Worm (Caenorhabditis elegans): Measurements from ENCODE around the gene arrd-5.

arrd-5 gene

DNA sequence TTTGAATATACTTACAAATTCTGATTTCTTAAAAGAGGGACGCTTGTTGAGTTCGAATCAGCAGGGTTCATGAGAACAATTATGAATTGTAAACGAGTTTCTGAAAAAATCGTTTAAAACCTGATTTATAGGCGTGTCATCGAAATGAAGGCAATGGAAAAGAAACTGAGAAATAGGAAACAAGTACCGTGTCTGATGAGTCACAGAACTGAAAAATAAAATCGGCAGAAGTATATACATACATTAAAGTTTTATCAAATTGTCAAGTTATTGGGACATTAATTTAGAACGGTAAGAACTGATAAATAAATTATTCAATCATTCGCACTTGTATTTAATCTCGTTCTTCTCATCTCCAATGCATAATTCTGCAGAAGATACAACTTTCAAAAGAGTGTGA is 10.2 kb downstream of the arrd-5 start, which contains the start of gene chil-9:
TSS of gene chil-9 (minus strand) at position 101 of the 400 bp plus-strand sequence.
- TF ChIP-seq fkh-10 (GFP tag; optimal IDR thresholded peaks at IDR 0.05) (no peak), egl-43 (GFP tag; IDR thresholded peaks at IDR 0.05) (no peak), lir-3 (tag; optimal IDR thresholded peaks at IDR 0.05) (no peak), unc-62 (GFP tag; optimal IDR thresholded peaks at IDR 0.05 in 1 of 2) (peak in 1 of 2 experiments; percentile 31), unc-62 (tag; optimal IDR thresholded peaks at IDR 0.05) (no peak)

- TF ChIP-seq lim-7 (GFP tag; IDR thresholded peaks at IDR 0.05) (no peak), egl-27 (tag; optimal IDR thresholded peaks at IDR 0.05) (no peak), ceh-32 (tag; optimal IDR thresholded peaks at IDR 0.05; ENCODE audit: poor library complexity) (no peak), zip-2 (tag; optimal IDR thresholded peaks at IDR 0.05) (no peak), tag-97 (GFP tag; IDR thresholded peaks at IDR 0.05) (no peak), unc-130 (GFP tag; optimal IDR thresholded peaks at IDR 0.05) (no peak), mdt-29 (GFP tag; IDR thresholded peaks at IDR 0.05) (no peak), lin-38 (GFP tag; IDR thresholded peaks at IDR 0.05) (no peak), daf-12 (tag; optimal IDR thresholded peaks at IDR 0.05) (no peak), unc-39 (tag; optimal IDR thresholded peaks at IDR 0.05) (no peak), daf-19 (GFP tag; conservative IDR thresholded peaks at IDR 0.05) (no peak)
These were observed 14.5 kb downstream of the arrd-5 start, which contains the start of gene old-2 for ce11 chrII:9849497-9849896. Gene old-2 (minus strand): TSS chrII:9849597.

DNA sequence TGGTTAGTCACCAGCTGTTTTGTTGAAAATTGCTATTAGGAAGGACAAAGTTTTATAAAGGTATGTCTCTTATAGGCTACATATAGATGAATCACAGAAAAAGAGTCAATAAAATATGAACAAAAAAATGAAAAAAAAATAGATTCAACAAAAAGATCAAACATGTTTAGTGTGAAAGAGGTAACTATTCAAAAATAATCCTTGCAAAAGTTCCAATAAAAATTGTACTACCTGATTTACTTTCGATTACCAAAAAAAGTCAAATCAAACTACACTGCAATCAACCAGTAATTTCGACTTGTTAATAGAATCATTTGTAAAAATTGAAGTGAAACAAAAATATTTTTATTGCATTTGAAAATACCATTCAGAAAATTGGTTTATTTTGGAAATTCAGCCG is 15.9 kb downstream of the arrd-5 start, which contains the start of gene ZK938.10:
TSS of gene ZK938.10 (minus strand) at position 101 of the 400 bp plus-strand sequence.
- TF ChIP-seq ceh-20 (GFP tag; IDR thresholded peaks at IDR 0.05): no peak
- TF ChIP-seq F49E8.2 (tag; optimal IDR thresholded peaks at IDR 0.05; ENCODE audit: borderline replicate concordance): no peak
- TF ChIP-seq R02D3.7 (tag; optimal IDR thresholded peaks at IDR 0.05): no peak
- no peak for TF ChIP-seq sdz-12 (GFP tag; optimal IDR thresholded peaks at IDR 0.05)

DNA sequence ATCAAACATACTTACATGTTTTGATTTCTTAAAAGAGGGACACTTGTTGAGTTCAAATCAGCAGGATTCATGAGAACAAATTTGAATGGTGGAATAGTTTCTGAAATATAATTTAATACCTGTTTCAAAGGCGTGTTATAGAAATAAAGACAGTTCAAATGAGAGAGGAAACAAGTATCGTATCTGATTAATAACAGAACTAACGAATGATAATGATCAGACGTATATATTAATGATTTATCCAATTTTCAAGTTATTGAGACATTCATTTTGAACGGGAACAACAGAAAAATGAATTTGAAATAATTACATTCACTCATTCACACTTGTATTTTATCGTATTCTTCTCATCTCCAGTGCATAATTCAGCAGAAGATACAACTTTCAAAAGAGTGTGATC is 20.6 kb downstream of the arrd-5 start, which contains the start of gene chil-4:
TSS of gene chil-4 (minus strand) at position 101 of the 400 bp plus-strand sequence.
- no peak for TF ChIP-seq Y105C5A.15 (GFP tag; IDR thresholded peaks at IDR 0.05)

- TF ChIP-seq ces-1 (GFP tag; optimal IDR thresholded peaks at IDR 0.05) (no peak), egl-27 (tag; optimal IDR thresholded peaks at IDR 0.05) (no peak)
These were observed 22.8 kb downstream of the arrd-5 start, which contains the start of gene chil-6 for ce11 chrII:9857791-9858190. Gene chil-6 (minus strand): TSS chrII:9857891.

DNA sequence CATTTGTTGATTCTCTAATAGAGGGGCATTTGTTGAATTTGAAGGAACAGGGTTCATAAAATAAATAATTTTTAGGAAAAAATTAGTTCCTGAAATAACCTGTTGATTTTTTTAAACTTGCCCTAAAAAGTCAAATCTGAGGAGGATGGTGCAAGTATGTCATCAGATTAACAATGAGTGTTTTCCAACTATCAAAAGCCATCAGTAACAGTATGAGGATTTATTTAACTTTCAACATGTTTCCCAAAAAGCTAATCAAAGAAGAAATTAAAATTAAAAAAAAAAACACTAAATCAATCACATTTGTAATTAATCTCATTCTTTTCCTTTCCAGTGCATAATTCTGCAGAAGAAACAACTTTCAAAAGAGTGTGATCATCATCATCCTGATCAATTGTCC is 24.6 kb downstream of the arrd-5 start, which contains the start of gene chil-5:
TSS of gene chil-5 (minus strand) at position 101 of the 400 bp plus-strand sequence.
- no peak for TF ChIP-seq unc-39 (tag; optimal IDR thresholded peaks at IDR 0.05)
- no peak for TF ChIP-seq mdt-29 (GFP tag; IDR thresholded peaks at IDR 0.05)
- TF ChIP-seq lin-13 (GFP tag; optimal IDR thresholded peaks at IDR 0.05): no peak

DNA sequence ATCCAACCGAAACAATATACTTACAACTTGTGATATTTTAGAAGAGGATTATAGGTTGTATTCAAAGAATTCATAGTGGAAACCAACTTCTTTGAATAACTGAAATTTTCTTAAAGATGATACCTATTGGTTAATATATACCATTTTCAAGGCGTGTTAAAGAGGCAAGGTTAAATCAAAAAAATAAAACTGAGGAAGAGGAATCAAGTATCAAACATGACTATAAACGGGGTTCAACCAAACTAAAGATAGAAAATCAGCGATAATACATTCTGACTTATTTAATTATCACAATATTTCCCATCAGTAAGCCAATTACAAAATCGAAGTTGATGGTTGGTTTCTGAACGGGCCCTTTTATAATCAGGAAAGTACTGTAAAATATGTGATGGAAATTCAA is 26.4 kb downstream of the arrd-5 start, which contains the start of gene chil-3:
TSS of gene chil-3 (minus strand) at position 101 of the 400 bp plus-strand sequence.
- TF ChIP-seq ceh-62 (tag; optimal IDR thresholded peaks at IDR 0.05) (no peak), mep-1 (tag; optimal IDR thresholded peaks at IDR 0.05) (no peak), nhr-6 (tag; optimal IDR thresholded peaks at IDR 0.05) (no peak), pqm-1 (tag; optimal IDR thresholded peaks at IDR 0.05) (no peak), sdz-12 (GFP tag; optimal IDR thresholded peaks at IDR 0.05) (no peak), ceh-44 (GFP tag; IDR thresholded peaks at IDR 0.05) (no peak), daf-16 (GFP tag; optimal IDR thresholded peaks at IDR 0.05) (no peak), daf-16 (tag; optimal IDR thresholded peaks at IDR 0.05) (no peak), daf-8 (GFP tag; IDR thresholded peaks at IDR 0.05) (no peak), lin-29 (GFP tag; IDR thresholded peaks at IDR 0.05) (no peak), dmd-9 (GFP tag; IDR thresholded peaks at IDR 0.05) (no peak), arid-1 (GFP tag; conservative IDR thresholded peaks at IDR 0.05) (no peak), egl-27 (tag; optimal IDR thresholded peaks at IDR 0.05) (no peak), lim-7 (GFP tag; IDR thresholded peaks at IDR 0.05) (no peak), Y75B8A.6 (GFP tag; IDR thresholded peaks at IDR 0.05) (no peak)
